Worm (Caenorhabditis elegans) whole organism, L4 larva: Measurements from ENCODE around the gene acr-3.
A peak's percentile ranks its signal among the peaks of the same experiment; 100 is the strongest.

Experiments used
- ceh-82 ChIP-seq: sonication (generic microtip); optimal IDR thresholded peaks from 2 replicates; lab custom pipeline; 2017; ENCODE audit warnings: missing biosample characterization, missing genetic modification characterization
- ces-1 ChIP-seq: fragments of 150-350 bp; sonication (generic microtip); optimal IDR thresholded peaks from 4 replicates; lab custom pipeline; 2014; ENCODE audit warnings: missing biosample characterization, missing genetic modification reagents, missing genetic modification characterization
- daf-12 ChIP-seq: fragments of 150-350 bp; optimal IDR thresholded peaks from 2 replicates; lab custom pipeline; 2014; ENCODE audit warnings: missing biosample characterization, missing genetic modification reagents, missing genetic modification characterization
- fkh-10 ChIP-seq: fragments of 150-350 bp; optimal IDR thresholded peaks from 2 replicates; lab custom pipeline; 2014; ENCODE audit warnings: missing biosample characterization, missing genetic modification reagents, missing genetic modification characterization
- mep-1 ChIP-seq: fragments of 150-350 bp; sonication (generic microtip); optimal IDR thresholded peaks from 3 replicates; lab custom pipeline; 2014; ENCODE audit warnings: missing biosample characterization, missing genetic modification characterization
- nhr-11 ChIP-seq: fragments of 150-350 bp; optimal IDR thresholded peaks from 2 replicates; lab custom pipeline; 2014; ENCODE audit warnings: missing biosample characterization, missing genetic modification characterization
- nhr-77 ChIP-seq: fragments of 150-350 bp; optimal IDR thresholded peaks from 2 replicates; lab custom pipeline; 2014; ENCODE audit warnings: missing biosample characterization, missing genetic modification characterization
- pqm-1 ChIP-seq: sonication (generic microtip); optimal IDR thresholded peaks from 2 replicates; lab custom pipeline; 2017; ENCODE audit warnings: missing biosample characterization, missing genetic modification characterization
- rbr-2 ChIP-seq: sonication (generic microtip); optimal IDR thresholded peaks from 2 replicates; lab custom pipeline; 2016; ENCODE audit warnings: missing genotype, missing genetic modification characterization, missing compliant biosample characterization
- skn-1 ChIP-seq: fragments of 150-350 bp; optimal IDR thresholded peaks from 2 replicates; lab custom pipeline; 2014; ENCODE audit warnings: missing biosample characterization, missing genetic modification characterization

- no peak for TF ChIP-seq skn-1 (tag; lab: Kevin White, UChicago)
- no peak for TF ChIP-seq rbr-2 (tag; lab: Kevin White, UChicago)
- peak; percentile 36 for TF ChIP-seq nhr-77 (tag; lab: Kevin White, UChicago)
- no peak for TF ChIP-seq ces-1 (GFP tag; lab: Kevin White, UChicago)
- no peak for TF ChIP-seq pqm-1 (tag; lab: Kevin White, UChicago)
- no peak for TF ChIP-seq ceh-82 (tag; lab: Kevin White, UChicago)
- TF ChIP-seq daf-12: no peak
- TF ChIP-seq nhr-11 (tag; lab: Kevin White, UChicago): no peak
- TF ChIP-seq mep-1 (tag; lab: Kevin White, UChicago): no peak
- no peak for TF ChIP-seq fkh-10 (GFP tag; lab: Kevin White, UChicago)
Measured at ce11 chrX:6741532-6741931, 32.2 kb downstream of the acr-3 start.
